Fruit fly (Drosophila melanogaster) whole organism, pupa: ENCODE results near the gene ric8a.

Experiments used
- CG12605 ChIP-seq: fragments of 200-800 bp; sonication (Bioruptor generic); IDR thresholded peaks from 2 replicates; pipeline ENCODE4 v1.3.6; 2022; ENCODE audit warnings: missing biosample characterization, missing genetic modification characterization
- CG32121 ChIP-seq: fragments of 200-800 bp; sonication (Bioruptor generic); IDR thresholded peaks from 2 replicates; pipeline ENCODE4 v1.3.6; 2022; ENCODE audit warnings: missing biosample characterization, missing genetic modification characterization
- CG4496 ChIP-seq: fragments of 200-800 bp; sonication (Bioruptor generic); IDR thresholded peaks from 3 replicates; pipeline ENCODE4 v1.3.6; 2022; ENCODE audit warnings: missing biosample characterization, missing genetic modification characterization
- EcR ChIP-seq: fragments of 200-800 bp; sonication (Bioruptor generic); optimal IDR thresholded peaks from 3 replicates; lab custom pipeline; 2019; ENCODE audit warnings: missing biosample characterization, missing genetic modification characterization, mild to moderate bottlenecking, moderate library complexity, missing genetic modification reagents
- Pif1A ChIP-seq: fragments of 200-800 bp; sonication (Bioruptor generic); optimal IDR thresholded peaks from 3 replicates; lab custom pipeline; 2016; ENCODE audit warnings: missing biosample characterization, missing genetic modification characterization
- Snoo ChIP-seq: fragments of 200-800 bp; sonication (Bioruptor generic); optimal IDR thresholded peaks from 3 replicates; lab custom pipeline; 2017; ENCODE audit warnings: missing biosample characterization, mild to moderate bottlenecking, missing genetic modification characterization, inconsistent platforms
- fd96Ca ChIP-seq: fragments of 200-800 bp; sonication (Bioruptor generic); IDR thresholded peaks from 3 replicates; pipeline ENCODE4 v1.3.6; 2022; ENCODE audit warnings: missing biosample characterization, missing genetic modification characterization
- rn ChIP-seq: fragments of 200-800 bp; sonication (Bioruptor generic); IDR thresholded peaks from 2 replicates; pipeline ENCODE4 v1.3.6; 2022; ENCODE audit warnings: missing biosample characterization, missing genetic modification characterization

- TF ChIP-seq Pif1A (GFP tag; lab: Kevin White, UChicago) (no peak), CG4496 (GFP tag; lab: Robert Waterston, UW) (no peak), EcR (no peak), CG12605 (GFP tag; lab: Robert Waterston, UW) (no peak), fd96Ca (GFP tag; lab: Robert Waterston, UW) (no peak), CG32121 (no peak), Snoo (tag; lab: Kevin White, UChicago) (no peak), rn (GFP tag; lab: Robert Waterston, UW) (no peak)
Measured at dm6 chrX:9255964-9256520, at the start of gene ric8a.
